Fruit fly (Drosophila melanogaster): Measurements from ENCODE around the gene rt.

- TF ChIP-seq rgr (GFP tag; optimal IDR thresholded peaks at IDR 0.05) (no peak), dmrt93B (GFP tag; optimal IDR thresholded peaks at IDR 0.05) (no peak), pan (optimal IDR thresholded peaks at IDR 0.05) (no peak), sv (GFP tag; optimal IDR thresholded peaks at IDR 0.05) (no peak)
Measured at dm6 chr3L:11578211-11578673, 9.3 kb downstream of the rt start, which contains the start of gene CG33270.
